Fruit fly (Drosophila melanogaster) S2 (cell line): Measurements from ENCODE around the gene FBXO11.

Source experiments
- CG8478 ChIP-seq: fragments of >200 bp; optimal IDR thresholded peaks from 2 replicates; lab custom pipeline; 2018
- CTCF ChIP-seq, 2 experiments: fragments of >200 bp; optimal IDR thresholded peaks; 2 replicates each; lab custom pipeline; 2018

DNA sequence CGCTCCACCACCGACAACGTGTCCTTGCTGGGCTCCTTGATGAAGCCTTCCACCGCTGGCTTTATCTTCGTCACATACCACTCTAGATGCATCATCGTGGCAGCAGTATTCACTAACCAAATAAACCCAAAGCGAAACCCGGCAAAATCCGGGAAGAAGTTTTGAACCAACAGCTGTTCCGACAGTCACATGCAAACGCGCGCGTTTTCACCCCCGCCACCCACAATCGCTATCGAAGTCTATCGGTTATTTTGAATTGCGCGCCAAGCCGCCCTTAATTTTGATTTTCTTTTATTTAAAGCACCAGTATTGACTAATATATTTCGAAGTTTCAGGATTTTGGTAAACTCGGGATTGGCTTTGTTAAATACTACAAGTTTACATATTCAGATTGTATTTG lies 54.7 kb downstream of the FBXO11 start, which contains the start of gene Tti1:
- TF ChIP-seq CG8478 (lab: Kevin White, UChicago) (no peak), CTCF (optimal IDR thresholded peaks at IDR 0.05; lab: Kevin White, UChicago) (no peak)
